Worm (Caenorhabditis elegans): ENCODE measurements around the gene Y68A4B.3.
A peak's percentile ranks its signal among the peaks of the same experiment; 100 is the strongest.
"Not testable (repeated sequence)": the region's sequence is repeated elsewhere in the genome, so short reads cannot be mapped to it uniquely, and the experiment has no call there.

Gene Y68A4B.3

DNA sequence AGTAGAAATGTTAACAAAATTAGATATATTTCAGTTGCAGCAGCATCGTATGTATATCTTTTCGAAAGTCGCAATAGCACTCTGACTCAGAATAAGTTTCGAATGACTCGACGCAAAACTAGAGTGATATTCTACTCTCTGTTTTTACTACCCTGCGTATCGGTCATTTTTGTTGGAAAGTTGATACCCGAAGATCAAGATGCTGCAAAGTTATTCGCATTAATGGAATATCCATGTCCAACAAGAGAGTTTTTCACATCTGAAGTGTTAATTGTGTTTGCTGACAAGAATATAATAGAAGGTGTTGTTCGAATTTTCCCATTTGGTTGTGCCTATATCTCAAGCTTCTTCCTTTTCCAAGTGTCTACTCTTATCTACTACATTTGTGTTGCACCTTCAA, 29.7 kb upstream of the Y68A4B.3 start:
- no peak for TF ChIP-seq aha-1 (tag; optimal IDR thresholded peaks at IDR 0.05)
- TF ChIP-seq skn-1 (tag; optimal IDR thresholded peaks at IDR 0.05), result no peak
- TF ChIP-seq jun-1 (tag; optimal IDR thresholded peaks at IDR 0.05), result no peak
- no peak for TF ChIP-seq isw-1 (GFP tag; IDR thresholded peaks at IDR 0.05)
- TF ChIP-seq pax-3 (tag; optimal IDR thresholded peaks at IDR 0.05), result no peak
- no peak for TF ChIP-seq blmp-1 (tag; optimal IDR thresholded peaks at IDR 0.05)
- TF ChIP-seq elt-3 (tag; optimal IDR thresholded peaks at IDR 0.05), result no peak
- no peak for TF ChIP-seq nhr-237 (tag; optimal IDR thresholded peaks at IDR 0.05)
- no peak for TF ChIP-seq unc-86 (tag; optimal IDR thresholded peaks at IDR 0.05)
- TF ChIP-seq ets-5 (GFP tag; IDR thresholded peaks at IDR 0.05), result no peak
- no peak for TF ChIP-seq nhr-90 (tag; optimal IDR thresholded peaks at IDR 0.05; ENCODE audit: poor library complexity)
- TF ChIP-seq aly-2 (tag; optimal IDR thresholded peaks at IDR 0.05), result no peak
- no peak for TF ChIP-seq mef-2 (tag; optimal IDR thresholded peaks at IDR 0.05)
- TF ChIP-seq nhr-47 (tag; optimal IDR thresholded peaks at IDR 0.05), result no peak
- TF ChIP-seq nhr-77 (tag; optimal IDR thresholded peaks at IDR 0.05), result no peak

ce11 chrV:17264855-17265254, 22.4 kb upstream of the Y68A4B.3 start, which contains the start of gene K10G4.3:
Gene K10G4.3 (minus strand): TSS chrV:17264955.
- TF ChIP-seq nhr-47 (tag; optimal IDR thresholded peaks at IDR 0.05); unc-98 (GFP tag; IDR thresholded peaks at IDR 0.05); unc-30 (tag; optimal IDR thresholded peaks at IDR 0.05): not testable (repeated sequence)

ce11 chrV:17261385-17261784, 18.9 kb upstream of the Y68A4B.3 start:
- TF ChIP-seq aly-2 (tag; optimal IDR thresholded peaks at IDR 0.05), result no peak
- peak; percentile 24 for TF ChIP-seq snpc-4 (tag; optimal IDR thresholded peaks at IDR 0.05)

DNA sequence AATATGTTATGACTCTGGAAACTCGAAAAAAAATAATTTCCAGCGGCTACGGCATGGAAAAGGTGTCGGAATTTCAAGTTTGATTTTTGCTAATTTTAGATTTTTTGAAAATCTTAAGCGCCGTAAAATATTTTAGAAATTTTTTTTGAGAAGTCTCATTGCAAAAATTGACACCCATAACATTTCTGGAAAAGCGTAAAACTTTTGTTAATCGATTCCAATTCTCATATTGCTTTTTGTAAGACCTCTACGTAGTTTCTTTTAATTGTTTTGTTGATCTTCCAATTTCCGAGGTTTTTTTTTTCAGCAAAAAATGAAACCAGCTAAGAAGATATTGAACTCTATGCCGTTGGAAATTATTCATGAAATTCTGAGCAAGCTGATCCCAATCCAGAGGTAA, 16.4 kb upstream of the Y68A4B.3 start, which contains the start of gene fbxa-85:
Gene fbxa-85, plus strand, starts transcription at position 301 of the 400 bp plus-strand sequence.
- TF ChIP-seq nhr-90 (tag; optimal IDR thresholded peaks at IDR 0.05; ENCODE audit: poor library complexity), result no peak
- TF ChIP-seq C34B4.2 (tag; optimal IDR thresholded peaks at IDR 0.05), result no peak
- TF ChIP-seq fkh-8 (tag; optimal IDR thresholded peaks at IDR 0.05), result no peak
- TF ChIP-seq nhr-84 (tag; optimal IDR thresholded peaks at IDR 0.05), result no peak
- no peak for TF ChIP-seq C16A3.4 (tag; optimal IDR thresholded peaks at IDR 0.05)
- TF ChIP-seq hpl-2 (GFP tag; optimal IDR thresholded peaks at IDR 0.05), result no peak
- TF ChIP-seq lin-13 (GFP tag; optimal IDR thresholded peaks at IDR 0.05), result no peak
- no peak for TF ChIP-seq snu-23 (GFP tag; optimal IDR thresholded peaks at IDR 0.05)
- TF ChIP-seq ceh-90 (tag; optimal IDR thresholded peaks at IDR 0.05), result no peak
- TF ChIP-seq nhr-71 (tag; optimal IDR thresholded peaks at IDR 0.05), result no peak

DNA sequence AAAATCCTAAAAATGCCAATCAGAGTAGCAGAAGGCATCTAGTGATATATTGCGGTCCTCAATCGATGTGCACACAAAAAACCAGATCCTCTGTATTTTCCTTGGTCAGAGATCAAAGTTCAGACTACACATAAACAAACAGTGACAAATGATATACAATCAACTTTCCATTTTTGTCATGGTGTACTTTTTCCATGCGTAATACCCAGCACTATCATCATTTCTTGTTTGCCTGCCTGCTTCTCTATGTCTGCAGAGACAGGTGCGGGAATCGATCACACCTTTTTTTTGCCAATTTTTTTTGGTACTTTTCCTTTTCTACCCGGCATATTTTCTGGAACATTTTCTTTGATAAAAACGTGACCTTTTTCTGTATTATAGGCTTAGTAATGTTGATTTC, 15.8 kb upstream of the Y68A4B.3 start:
- no peak for TF ChIP-seq lin-35 (GFP tag; optimal IDR thresholded peaks at IDR 0.05)
- no peak for TF ChIP-seq rnt-1 (tag; optimal IDR thresholded peaks at IDR 0.05)
- no peak for TF ChIP-seq fkh-8 (tag; optimal IDR thresholded peaks at IDR 0.05)
- TF ChIP-seq dsc-1 (tag; optimal IDR thresholded peaks at IDR 0.05), result no peak

ce11 chrV:17257637-17258036, 15.2 kb upstream of the Y68A4B.3 start:
- TF ChIP-seq nhr-85 (tag), result peak; percentile 11
- TF ChIP-seq ets-5 (GFP tag; IDR thresholded peaks at IDR 0.05), result no peak

DNA sequence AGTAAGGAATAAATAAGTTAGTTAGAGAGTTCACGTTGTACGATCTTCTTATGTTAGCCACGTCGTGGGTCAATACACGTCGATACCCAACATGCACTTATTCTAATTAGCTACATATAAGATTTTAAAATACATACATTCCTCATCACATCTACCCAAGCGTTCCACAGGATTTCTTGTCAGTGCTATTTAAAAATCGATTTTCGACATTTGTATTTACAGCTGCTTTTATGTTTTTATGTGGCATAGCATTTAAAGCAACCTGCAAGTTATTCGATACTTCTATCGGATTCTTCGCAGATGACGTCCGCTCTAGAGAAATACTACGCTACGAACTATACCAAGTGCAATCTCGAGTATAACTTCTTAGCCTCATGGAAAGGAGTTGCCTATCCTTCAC, 13.0 kb upstream of the Y68A4B.3 start, which contains the start of gene srh-115:
Gene srh-115, plus strand, starts transcription at position 301 of the 400 bp plus-strand sequence.
- no peak for TF ChIP-seq mep-1 (tag; optimal IDR thresholded peaks at IDR 0.05)
- TF ChIP-seq swsn-7 (tag; optimal IDR thresholded peaks at IDR 0.05), result no peak
- no peak for TF ChIP-seq skn-1 (tag; optimal IDR thresholded peaks at IDR 0.05)
- TF ChIP-seq jun-1 (tag; optimal IDR thresholded peaks at IDR 0.05), result no peak
- TF ChIP-seq hpl-2 (GFP tag; optimal IDR thresholded peaks at IDR 0.05), result no peak
- TF ChIP-seq rnt-1 (tag; optimal IDR thresholded peaks at IDR 0.05), result no peak
- TF ChIP-seq mef-2 (tag; optimal IDR thresholded peaks at IDR 0.05), result no peak
- no peak for TF ChIP-seq C34B4.2 (tag; optimal IDR thresholded peaks at IDR 0.05)
- TF ChIP-seq mdl-1 (tag; optimal IDR thresholded peaks at IDR 0.05), result no peak
- no peak for TF ChIP-seq dpl-1 (GFP tag; optimal IDR thresholded peaks at IDR 0.05)
- TF ChIP-seq ceh-90 (tag; optimal IDR thresholded peaks at IDR 0.05), result no peak
- no peak for TF ChIP-seq ztf-11 (tag; optimal IDR thresholded peaks at IDR 0.05)

Data from whole organism, L1 larva.